Worm (Caenorhabditis elegans) whole organism, late embryonic: Measurements from ENCODE around the gene H20J04.6.

ENCODE experiments used
- Y22D7AL.16 ChIP-seq: sonication (generic microtip); optimal IDR thresholded peaks from 2 replicates; lab custom pipeline; 2016; ENCODE audit warnings: missing genetic modification characterization, missing compliant biosample characterization
- ceh-18 ChIP-seq: sonication (generic microtip); optimal IDR thresholded peaks from 2 replicates; lab custom pipeline; 2016; ENCODE audit warnings: missing genetic modification characterization, missing compliant biosample characterization
- ceh-19 ChIP-seq: fragments of 200-800 bp; sonication (Bioruptor generic); optimal IDR thresholded peaks from 2 replicates; lab custom pipeline; 2018; ENCODE audit warnings: mild to moderate bottlenecking, missing genetic modification characterization, missing compliant biosample characterization
- ceh-22 ChIP-seq: sonication (generic microtip); optimal IDR thresholded peaks from 2 replicates; lab custom pipeline; 2017; ENCODE audit warnings: missing biosample characterization, missing genetic modification characterization
- dve-1 ChIP-seq: sonication (generic microtip); optimal IDR thresholded peaks from 2 replicates; lab custom pipeline; 2017; ENCODE audit warnings: antibody characterized with exemption, mild to moderate bottlenecking, missing genetic modification characterization, missing compliant biosample characterization
- elt-2 ChIP-seq: sonication (generic microtip); optimal IDR thresholded peaks from 2 replicates; lab custom pipeline; 2016; ENCODE audit warnings: missing genetic modification reagents, missing genetic modification characterization, missing compliant biosample characterization
- elt-4 ChIP-seq: sonication (generic microtip); optimal IDR thresholded peaks from 2 replicates; lab custom pipeline; 2016; ENCODE audit warnings: missing genetic modification characterization, missing compliant biosample characterization
- ets-4 ChIP-seq: sonication (generic microtip); optimal IDR thresholded peaks from 2 replicates; lab custom pipeline; 2016; ENCODE audit warnings: missing genetic modification characterization, missing compliant biosample characterization
- fax-1 ChIP-seq: sonication (generic microtip); optimal IDR thresholded peaks from 2 replicates; lab custom pipeline; 2016; ENCODE audit warnings: missing genotype, missing genetic modification characterization, missing compliant biosample characterization
- fkh-6 ChIP-seq: sonication (generic microtip); optimal IDR thresholded peaks from 2 replicates; lab custom pipeline; 2016; ENCODE audit warnings: missing genetic modification characterization, missing compliant biosample characterization
- hlh-8 ChIP-seq: sonication (generic microtip); optimal IDR thresholded peaks from 2 replicates; lab custom pipeline; 2016; ENCODE audit warnings: missing genotype, missing genetic modification characterization, missing compliant biosample characterization
- nfya-1 ChIP-seq: sonication (generic microtip); optimal IDR thresholded peaks from 2 replicates; lab custom pipeline; 2017; ENCODE audit warnings: missing genetic modification characterization, mild to moderate bottlenecking, missing compliant biosample characterization, antibody characterized with exemption, moderate library complexity
- npax-4 ChIP-seq: sonication (generic microtip); optimal IDR thresholded peaks from 2 replicates; lab custom pipeline; 2016; ENCODE audit warnings: missing genetic modification characterization, missing compliant biosample characterization
- pat-9 ChIP-seq: fragments of 200-800 bp; sonication (Bioruptor generic); optimal IDR thresholded peaks from 2 replicates; lab custom pipeline; 2018; ENCODE audit warnings: mild to moderate bottlenecking, missing genetic modification characterization, moderate library complexity, missing compliant biosample characterization
- rnt-1 ChIP-seq: sonication (generic microtip); optimal IDR thresholded peaks from 2 replicates; lab custom pipeline; 2016; ENCODE audit warnings: missing genetic modification characterization, missing compliant biosample characterization
- sox-2 ChIP-seq: fragments of 200-800 bp; sonication (Bioruptor generic); IDR thresholded peaks from 2 replicates; pipeline ENCODE4 v1.3.6; 2022; ENCODE audit warnings: missing genetic modification reagents, missing genetic modification characterization, missing compliant biosample characterization
- unc-3 ChIP-seq, 2 experiments: fragments of 200-800 bp in 1 of 2; sonication (Bioruptor generic) in 1 of 2; sonication (generic microtip) in 1 of 2; conservative IDR thresholded peaks in 1 of 2; optimal IDR thresholded peaks in 1 of 2; 2 replicates each; pipeline versions ENCODE4 v1.3.6 to Lab custom; 2016 to 2022; ENCODE audit warnings: missing compliant biosample characterization in 2 of 2, missing genetic modification characterization in 2 of 2, missing genetic modification reagents in 1 of 2

The H20J04.6 gene

ce11 chrII:4367923-4368322 lies 44.9 kb downstream of the H20J04.6 start, which contains the start of gene try-9 (continued):
- no peak for TF ChIP-seq hlh-8

- TF ChIP-seq ceh-18 (tag; lab: Kevin White, UChicago): no peak
- TF ChIP-seq rnt-1: no peak
- TF ChIP-seq Y22D7AL.16 (tag; lab: Kevin White, UChicago): no peak
- TF ChIP-seq fax-1: no peak
- TF ChIP-seq unc-3 (GFP tag; conservative IDR thresholded peaks at IDR 0.05; lab: Robert Waterston, UW): no peak
- no peak for TF ChIP-seq unc-3 (tag; optimal IDR thresholded peaks at IDR 0.05; lab: Kevin White, UChicago)
- TF ChIP-seq elt-4 (tag; lab: Kevin White, UChicago): no peak
- TF ChIP-seq pat-9 (tag; lab: Kevin White, UChicago): no peak
Observed at ce11 chrII:4369715-4370114, 46.7 kb downstream of the H20J04.6 start.

- no peak for TF ChIP-seq ceh-18 (tag; lab: Kevin White, UChicago)
- no peak for TF ChIP-seq unc-3 (GFP tag; conservative IDR thresholded peaks at IDR 0.05; lab: Robert Waterston, UW)
- TF ChIP-seq unc-3 (tag; optimal IDR thresholded peaks at IDR 0.05; lab: Kevin White, UChicago): no peak
- TF ChIP-seq nfya-1: no peak
Observed at ce11 chrII:4370842-4371241, 47.8 kb downstream of the H20J04.6 start.

ce11 chrII:4372406-4372805 lies 49.4 kb downstream of the H20J04.6 start, which contains the start of gene paic-1:
Gene paic-1, minus strand, starts transcription at chrII:4372525.
- TF ChIP-seq elt-2 (tag; lab: Kevin White, UChicago) (peak; percentile 74), sox-2 (GFP tag; lab: Robert Waterston, UW) (no peak)

ce11 chrII:4372867-4373397 lies 49.9 kb downstream of the H20J04.6 start:
- TF ChIP-seq ets-4 (no peak), dve-1 (tag; lab: Kevin White, UChicago) (no peak), elt-2 (tag; lab: Kevin White, UChicago) (no peak), ceh-22 (tag; lab: Kevin White, UChicago) (no peak), elt-4 (tag; lab: Kevin White, UChicago) (no peak), ceh-19 (GFP tag; lab: Kevin White, UChicago) (no peak), npax-4 (tag; lab: Kevin White, UChicago) (no peak), fkh-6 (tag; lab: Kevin White, UChicago) (peak; percentile 48)
- TF ChIP-seq, all 69 proteins: peak for 1
